Fruit fly (Drosophila melanogaster): ENCODE measurements around the gene Taf4.
A peak's percentile ranks its signal among the peaks of the same experiment; 100 is the strongest.

The Taf4 gene

DNA sequence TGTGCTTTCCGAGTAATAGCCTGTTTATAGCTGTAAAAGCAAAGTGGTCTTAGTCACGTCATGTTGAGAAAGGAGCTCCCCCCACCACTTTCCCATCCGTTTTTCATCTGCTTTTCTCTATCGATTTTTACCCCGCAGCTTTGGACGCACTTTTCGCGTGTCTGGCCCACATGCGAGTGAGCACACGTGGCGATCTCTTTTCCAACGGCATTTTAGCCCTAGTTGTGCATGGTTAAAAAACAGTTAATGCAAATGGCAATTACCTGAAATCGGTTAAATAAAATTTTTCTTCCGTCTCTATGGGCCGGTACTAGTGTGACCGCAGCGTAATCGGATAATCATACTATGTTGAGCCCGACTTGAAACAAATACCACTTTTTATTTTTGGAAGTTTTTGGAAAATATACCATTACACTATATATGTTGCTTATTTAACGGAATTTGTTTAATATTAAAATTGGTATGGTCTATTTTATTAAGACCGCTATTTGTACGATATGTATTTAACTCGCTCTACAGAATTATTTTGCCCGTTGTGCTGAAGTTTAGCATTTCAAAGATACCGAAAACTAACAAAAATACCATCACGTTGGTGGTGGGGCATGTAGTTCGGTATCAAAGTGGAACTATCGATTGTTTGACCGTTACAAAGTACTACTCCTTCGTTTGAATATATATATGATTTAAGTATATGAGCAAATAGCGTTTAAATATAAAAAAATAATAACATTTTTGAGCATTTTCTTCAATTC, 767 bp upstream of the Taf4 start, which contains the start of gene Zn72D (continued):
- peak; percentile 33; the same call in 1 of the 3 replicates for TF ChIP-seq CG34422 (GFP tag; IDR thresholded peaks at IDR 0.05)
- TF ChIP-seq CG17829 (tag; optimal IDR thresholded peaks at IDR 0.05): no peak
- TF ChIP-seq corto (GFP tag; optimal IDR thresholded peaks at IDR 0.05): no peak
- no peak for TF ChIP-seq CG14441 (GFP tag; IDR thresholded peaks at IDR 0.05)
- TF ChIP-seq CG17802 (tag; optimal IDR thresholded peaks at IDR 0.05): no peak
- TF ChIP-seq Scr (GFP tag; IDR thresholded peaks at IDR 0.05; ENCODE audit: partially characterized antibody): peak; percentile 58
- no peak for TF ChIP-seq zen2 (GFP tag; IDR thresholded peaks at IDR 0.05; ENCODE audit: partially characterized antibody)
- no peak for TF ChIP-seq da (GFP tag; optimal IDR thresholded peaks at IDR 0.05)
- no peak for TF ChIP-seq lilli (GFP tag; optimal IDR thresholded peaks at IDR 0.05)
- TF ChIP-seq Fer2 (tag; optimal IDR thresholded peaks at IDR 0.05): no peak
- no peak for TF ChIP-seq crp (GFP tag; optimal IDR thresholded peaks at IDR 0.05)
- TF ChIP-seq chn (GFP tag; optimal IDR thresholded peaks at IDR 0.05): no peak
- TF ChIP-seq ind (GFP tag; optimal IDR thresholded peaks at IDR 0.05): no peak
- no peak for TF ChIP-seq CG4360 (GFP tag; IDR thresholded peaks at IDR 0.05)
- TF ChIP-seq Trl (optimal IDR thresholded peaks at IDR 0.05): no peak
- no peak for TF ChIP-seq Trl (GFP tag; optimal IDR thresholded peaks at IDR 0.05)
- peak; percentile 44 for TF ChIP-seq sens (GFP tag)
- no peak for TF ChIP-seq nau (GFP tag; optimal IDR thresholded peaks at IDR 0.05)
- TF ChIP-seq CG8924 (tag; optimal IDR thresholded peaks at IDR 0.05): no peak
- no peak for TF ChIP-seq chinmo (GFP tag; IDR thresholded peaks at IDR 0.05; ENCODE audit: partially characterized antibody)
- TF ChIP-seq CG9609 (GFP tag; optimal IDR thresholded peaks at IDR 0.05): no peak
- TF ChIP-seq MTF-1 (GFP tag; optimal IDR thresholded peaks at IDR 0.05; ENCODE audit: borderline replicate concordance): no peak
- peak; percentile 99 for TF ChIP-seq onecut (GFP tag; IDR thresholded peaks at IDR 0.05)
- TF ChIP-seq esg (GFP tag; conservative IDR thresholded peaks at IDR 0.05): no peak
- no peak for TF ChIP-seq odd (GFP tag; optimal IDR thresholded peaks at IDR 0.05)
- TF ChIP-seq row (GFP tag; IDR thresholded peaks at IDR 0.05): peak; percentile 28; the same call in 1 of the 3 replicates
- peak; percentile 1 for TF ChIP-seq CG34376 (GFP tag; optimal IDR thresholded peaks at IDR 0.05)
- TF ChIP-seq bab2 (GFP tag; optimal IDR thresholded peaks at IDR 0.05): no peak
- no peak for TF ChIP-seq CG9932 (GFP tag; IDR thresholded peaks at IDR 0.05)
- TF ChIP-seq amos (GFP tag; IDR thresholded peaks at IDR 0.05; ENCODE audit: partially characterized antibody): 0 out of 2 replicates have a peak, but pooled peaks have one; percentile 18
- TF ChIP-seq HLH3B (GFP tag; IDR thresholded peaks at IDR 0.05): no peak
- TF ChIP-seq CG6175 (GFP tag; IDR thresholded peaks at IDR 0.05): no peak
- TF ChIP-seq rib (GFP tag; IDR thresholded peaks at IDR 0.05): no peak
- no peak for TF ChIP-seq CG13775 (GFP tag; optimal IDR thresholded peaks at IDR 0.05)
- TF ChIP-seq E2f2 (GFP tag; IDR thresholded peaks at IDR 0.05): 0 out of 2 replicates have a peak, but pooled peaks have one; percentile 18
- peak; percentile 25 for TF ChIP-seq trem (tag; optimal IDR thresholded peaks at IDR 0.05)
- no peak for TF ChIP-seq CHES-1-like (GFP tag; optimal IDR thresholded peaks at IDR 0.05)
- peak; percentile 77 for TF ChIP-seq Myb (GFP tag; optimal IDR thresholded peaks at IDR 0.05)
- TF ChIP-seq tap (tag; optimal IDR thresholded peaks at IDR 0.05): no peak
- TF ChIP-seq NC2α (GFP tag; optimal IDR thresholded peaks at IDR 0.05): no peak
- no peak for TF ChIP-seq Dfd (GFP tag; optimal IDR thresholded peaks at IDR 0.05)
- TF ChIP-seq Neu2 (GFP tag; optimal IDR thresholded peaks at IDR 0.05; ENCODE audit: borderline replicate concordance): no peak
- TF ChIP-seq ems (GFP tag; optimal IDR thresholded peaks at IDR 0.05): no peak
- no peak for TF ChIP-seq CG7745 (tag; optimal IDR thresholded peaks at IDR 0.05)
- peak; percentile 68 for TF ChIP-seq CG11504 (tag; optimal IDR thresholded peaks at IDR 0.05)
- no peak for TF ChIP-seq sr (GFP tag; IDR thresholded peaks at IDR 0.05)
- TF ChIP-seq unc-4 (GFP tag; IDR thresholded peaks at IDR 0.05; ENCODE audit: partially characterized antibody): peak; percentile 36; the same call in 1 of the 2 replicates
- no peak for TF ChIP-seq ro (GFP tag; IDR thresholded peaks at IDR 0.05)
- TF ChIP-seq CG3281 (GFP tag; optimal IDR thresholded peaks at IDR 0.05): no peak
- TF ChIP-seq Hsf (GFP tag; optimal IDR thresholded peaks at IDR 0.05): no peak

Data from whole organism, embryonic.